Worm (Caenorhabditis elegans): ENCODE data around the gene maa-1.

maa-1 gene

ce11 chrIII:11808818-11809217 is 13.5 kb downstream of the maa-1 start, which contains the start of gene C18D11.9:
Gene C18D11.9 (plus strand): TSS chrIII:11809118.
- TF ChIP-seq ceh-6 (GFP tag; optimal IDR thresholded peaks at IDR 0.05), result no peak
- no peak for TF ChIP-seq ceh-45 (GFP tag; IDR thresholded peaks at IDR 0.05)
- TF ChIP-seq lim-6 (tag; optimal IDR thresholded peaks at IDR 0.05), result no peak
- TF ChIP-seq pag-3 (tag; optimal IDR thresholded peaks at IDR 0.05; ENCODE audit: borderline replicate concordance), result no peak
- no peak for TF ChIP-seq pax-1 (tag; optimal IDR thresholded peaks at IDR 0.05)
- no peak for TF ChIP-seq unc-86 (tag; optimal IDR thresholded peaks at IDR 0.05)
- no peak for TF ChIP-seq zip-5 (tag; optimal IDR thresholded peaks at IDR 0.05)
- TF ChIP-seq ceh-31 (tag; optimal IDR thresholded peaks at IDR 0.05), result no peak
- no peak for TF ChIP-seq hlh-15 (tag; optimal IDR thresholded peaks at IDR 0.05)
- TF ChIP-seq dve-1 (tag; optimal IDR thresholded peaks at IDR 0.05), result no peak
- no peak for TF ChIP-seq eyg-1 (tag; optimal IDR thresholded peaks at IDR 0.05)
- no peak for TF ChIP-seq sox-4 (tag; optimal IDR thresholded peaks at IDR 0.05)
- TF ChIP-seq pqm-1 (tag; optimal IDR thresholded peaks at IDR 0.05), result no peak

ce11 chrIII:11807418-11807817 is 14.9 kb downstream of the maa-1 start, which contains the start of gene C18D11.10:
Gene C18D11.10 (plus strand): TSS chrIII:11807718.
- TF ChIP-seq ceh-22 (tag; optimal IDR thresholded peaks at IDR 0.05) (no peak), ama-1 (optimal IDR thresholded peaks at IDR 0.05) (no peak), lin-11 (tag; optimal IDR thresholded peaks at IDR 0.05) (no peak), unc-3 (GFP tag; conservative IDR thresholded peaks at IDR 0.05) (no peak), unc-3 (tag; optimal IDR thresholded peaks at IDR 0.05) (no peak), C08G9.2 (tag; optimal IDR thresholded peaks at IDR 0.05) (no peak), unc-42 (tag; optimal IDR thresholded peaks at IDR 0.05) (no peak), Y22D7AL.16 (tag; optimal IDR thresholded peaks at IDR 0.05) (no peak), ets-4 (tag; optimal IDR thresholded peaks at IDR 0.05) (no peak), hlh-13 (GFP tag; optimal IDR thresholded peaks at IDR 0.05) (no peak), eyg-1 (tag; optimal IDR thresholded peaks at IDR 0.05) (no peak)

DNA sequence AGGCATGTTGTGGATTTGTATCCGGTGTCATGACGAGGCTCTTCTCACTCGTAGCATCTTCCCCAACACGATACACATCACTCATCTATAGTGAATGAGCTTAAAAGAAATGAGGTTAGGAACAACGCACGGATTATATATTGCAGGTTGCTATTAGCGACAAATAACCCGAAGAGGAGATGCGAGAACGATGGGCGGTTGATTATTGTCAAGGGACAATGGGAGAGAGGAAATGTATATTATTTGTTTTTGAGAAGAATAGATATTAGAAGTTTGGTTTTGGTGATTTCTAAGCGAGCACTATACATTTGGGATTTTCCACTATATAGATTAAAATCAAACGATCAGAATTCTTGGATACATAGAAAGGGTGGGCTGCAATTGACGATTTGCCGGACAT is 15.6 kb downstream of the maa-1 start, which contains the start of gene C18D11.7:
Gene C18D11.7, minus strand, starts transcription at position 101 of the 400 bp plus-strand sequence.
- TF ChIP-seq ets-4 (tag; optimal IDR thresholded peaks at IDR 0.05) (no peak), che-1 (tag; optimal IDR thresholded peaks at IDR 0.05) (no peak), ahr-1 (tag; optimal IDR thresholded peaks at IDR 0.05) (no peak), ceh-48 (tag; optimal IDR thresholded peaks at IDR 0.05) (no peak), sox-4 (tag; optimal IDR thresholded peaks at IDR 0.05) (no peak), odd-2 (tag; optimal IDR thresholded peaks at IDR 0.05) (no peak), ama-1 (optimal IDR thresholded peaks at IDR 0.05) (no peak), ttx-3 (tag; optimal IDR thresholded peaks at IDR 0.05) (no peak), ceh-22 (tag; optimal IDR thresholded peaks at IDR 0.05) (no peak), ceh-14 (tag; optimal IDR thresholded peaks at IDR 0.05) (no peak), pag-3 (tag; optimal IDR thresholded peaks at IDR 0.05; ENCODE audit: borderline replicate concordance) (no peak), hlh-13 (GFP tag; optimal IDR thresholded peaks at IDR 0.05) (no peak), pha-2 (tag; optimal IDR thresholded peaks at IDR 0.05) (no peak), ceh-9 (tag; optimal IDR thresholded peaks at IDR 0.05) (no peak), gmeb-2 (tag; optimal IDR thresholded peaks at IDR 0.05) (no peak), ceh-2 (tag; optimal IDR thresholded peaks at IDR 0.05) (no peak), hlh-15 (tag; optimal IDR thresholded peaks at IDR 0.05) (no peak)

DNA sequence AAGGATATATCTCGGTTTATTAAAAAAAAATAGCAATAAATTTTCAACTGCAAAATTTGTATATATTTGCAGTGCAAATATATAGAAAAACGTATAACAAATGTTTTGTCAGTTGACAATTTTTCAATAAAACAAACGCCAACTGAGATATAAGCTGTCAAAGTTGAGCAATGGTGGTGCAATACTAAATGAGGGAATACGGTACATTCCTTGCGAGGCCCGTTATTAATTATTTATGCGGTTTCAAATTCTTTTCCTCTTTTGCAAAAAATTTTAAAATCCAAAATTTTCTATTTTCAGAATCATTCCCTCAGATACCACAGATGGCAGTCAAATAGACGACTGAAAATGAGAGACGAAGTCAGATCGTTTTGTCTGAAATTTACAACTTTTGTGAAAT is 26.9 kb downstream of the maa-1 start, which contains the start of gene twk-39:
Gene twk-39, plus strand, starts transcription at position 301 of the 400 bp plus-strand sequence.
- TF ChIP-seq pha-2 (tag; optimal IDR thresholded peaks at IDR 0.05), result no peak
- TF ChIP-seq pat-9 (tag; optimal IDR thresholded peaks at IDR 0.05), result no peak
- TF ChIP-seq dve-1 (tag; optimal IDR thresholded peaks at IDR 0.05), result no peak
- no peak for TF ChIP-seq pax-1 (tag; optimal IDR thresholded peaks at IDR 0.05)
- TF ChIP-seq hlh-30 (tag; optimal IDR thresholded peaks at IDR 0.05; ENCODE audit: insufficient read depth), result no peak
- TF ChIP-seq ceh-18 (tag; optimal IDR thresholded peaks at IDR 0.05), result no peak
- TF ChIP-seq F13H6.1 (tag; optimal IDR thresholded peaks at IDR 0.05), result no peak
- TF ChIP-seq dmd-4 (tag; optimal IDR thresholded peaks at IDR 0.05; ENCODE audit: borderline replicate concordance), result no peak
- TF ChIP-seq syd-9 (tag; optimal IDR thresholded peaks at IDR 0.05), result no peak
- TF ChIP-seq madf-2 (tag; optimal IDR thresholded peaks at IDR 0.05), result no peak
- TF ChIP-seq zip-5 (tag; optimal IDR thresholded peaks at IDR 0.05), result no peak
- no peak for TF ChIP-seq ceh-9 (tag; optimal IDR thresholded peaks at IDR 0.05)
- no peak for TF ChIP-seq C38D4.7 (GFP tag; optimal IDR thresholded peaks at IDR 0.05)
- TF ChIP-seq sdc-2 (tag; optimal IDR thresholded peaks at IDR 0.05), result no peak
- no peak for TF ChIP-seq lin-11 (tag; optimal IDR thresholded peaks at IDR 0.05)
- no peak for TF ChIP-seq K09A11.1 (tag; optimal IDR thresholded peaks at IDR 0.05; ENCODE audit: insufficient read depth)
- no peak for TF ChIP-seq ttx-3 (tag; optimal IDR thresholded peaks at IDR 0.05)
- no peak for TF ChIP-seq che-1 (tag; optimal IDR thresholded peaks at IDR 0.05)

Data from whole organism, late embryonic.